Fruit fly (Drosophila melanogaster) whole organism, prepupa: ENCODE results near the gene CG33233.
A peak's percentile ranks its signal among the peaks of the same experiment; 100 is the strongest.

ENCODE experiments used
- CG10631 ChIP-seq: fragments of 200-800 bp; sonication (Bioruptor generic); optimal IDR thresholded peaks from 2 replicates; lab custom pipeline; 2016; ENCODE audit warnings: missing biosample characterization, missing genetic modification characterization
- CG11294 ChIP-seq: fragments of 200-800 bp; sonication (Bioruptor generic); IDR thresholded peaks from 2 replicates; pipeline ENCODE4 v1.3.6; 2022; ENCODE audit warnings: missing biosample characterization, missing genetic modification characterization
- CG11762 ChIP-seq: fragments of 200-800 bp; sonication (Bioruptor generic); optimal IDR thresholded peaks from 3 replicates; lab custom pipeline; 2016; ENCODE audit warnings: missing biosample characterization, missing genetic modification characterization; ENCODE audit not compliant: insufficient read depth
- CG11902 ChIP-seq: fragments of 200-800 bp; sonication (Bioruptor generic); optimal IDR thresholded peaks from 3 replicates; lab custom pipeline; 2016; ENCODE audit warnings: missing biosample characterization, missing genetic modification characterization
- CG15336 ChIP-seq: fragments of 200-800 bp; sonication (Bioruptor generic); IDR thresholded peaks from 2 replicates; pipeline ENCODE4 v1.3.6; 2022; ENCODE audit warnings: missing biosample characterization, missing genetic modification characterization
- CG16779 ChIP-seq: fragments of 200-800 bp; sonication (Bioruptor generic); optimal IDR thresholded peaks from 3 replicates; lab custom pipeline; 2017; ENCODE audit warnings: missing biosample characterization, mild to moderate bottlenecking, missing genetic modification characterization
- CG3032 ChIP-seq: fragments of 200-800 bp; optimal IDR thresholded peaks from 2 replicates; lab custom pipeline; 2019; ENCODE audit warnings: missing biosample characterization, mild to moderate bottlenecking, missing genetic modification characterization, moderate library complexity
- CG31627 ChIP-seq: fragments of 200-800 bp; sonication (Bioruptor generic); optimal IDR thresholded peaks from 3 replicates; lab custom pipeline; 2016; ENCODE audit warnings: missing biosample characterization, missing genetic modification characterization
- CG3919 ChIP-seq: fragments of 200-800 bp; sonication (Bioruptor generic); optimal IDR thresholded peaks from 3 replicates; lab custom pipeline; 2016; ENCODE audit warnings: missing biosample characterization, missing genetic modification characterization
- CG4318 ChIP-seq: fragments of 200-800 bp; sonication (Bioruptor generic); optimal IDR thresholded peaks from 3 replicates; lab custom pipeline; 2017; ENCODE audit warnings: missing biosample characterization, mild to moderate bottlenecking, missing genetic modification characterization
- CG6163 ChIP-seq: fragments of 200-800 bp; sonication (Bioruptor generic); IDR thresholded peaks from 3 replicates; pipeline ENCODE4 v1.3.6; 2022; ENCODE audit warnings: missing biosample characterization, missing genetic modification characterization
- CG6792 ChIP-seq: fragments of 200-800 bp; sonication (Bioruptor generic); optimal IDR thresholded peaks from 3 replicates; lab custom pipeline; 2016; ENCODE audit warnings: missing biosample characterization, missing genetic modification characterization
- CG6854 ChIP-seq: fragments of 200-800 bp; sonication (Bioruptor generic); optimal IDR thresholded peaks from 2 replicates; lab custom pipeline; 2017; ENCODE audit warnings: missing biosample characterization, mild to moderate bottlenecking, missing genetic modification characterization
- CG7368 ChIP-seq: fragments of 200-800 bp; sonication (Bioruptor generic); optimal IDR thresholded peaks from 3 replicates; lab custom pipeline; 2016; ENCODE audit warnings: missing biosample characterization, missing genetic modification characterization
- CG8119 ChIP-seq: fragments of 200-800 bp; sonication (Bioruptor generic); IDR thresholded peaks from 3 replicates; pipeline ENCODE4 v1.3.6; 2022; ENCODE audit warnings: missing biosample characterization, missing genetic modification characterization
- CG8632 ChIP-seq: fragments of 200-800 bp; sonication (Bioruptor generic); optimal IDR thresholded peaks from 3 replicates; lab custom pipeline; 2016; ENCODE audit warnings: missing biosample characterization, missing genetic modification characterization
- CG9139 ChIP-seq: fragments of 200-800 bp; sonication (Bioruptor generic); optimal IDR thresholded peaks from 3 replicates; lab custom pipeline; 2017; ENCODE audit warnings: missing biosample characterization, mild to moderate bottlenecking, missing genetic modification characterization
- Eip93F ChIP-seq: fragments of 200-800 bp; sonication (Bioruptor generic); optimal IDR thresholded peaks from 2 replicates; lab custom pipeline; 2016; ENCODE audit warnings: missing biosample characterization, mild to moderate bottlenecking, missing genetic modification characterization
- Ets21C ChIP-seq: fragments of 200-800 bp; sonication (Bioruptor generic); optimal IDR thresholded peaks from 3 replicates; lab custom pipeline; 2016; ENCODE audit warnings: missing biosample characterization, missing genetic modification characterization
- Gug ChIP-seq: fragments of 200-800 bp; sonication (Bioruptor generic); IDR thresholded peaks from 2 replicates; pipeline ENCODE4 v1.3.6; 2022; ENCODE audit warnings: missing biosample characterization, missing genetic modification characterization
- Hr39 ChIP-seq: fragments of 200-800 bp; sonication (Bioruptor generic); optimal IDR thresholded peaks from 2 replicates; lab custom pipeline; 2016; ENCODE audit warnings: missing biosample characterization, missing genetic modification characterization
- Hr4 ChIP-seq: fragments of 200-800 bp; sonication (Bioruptor generic); optimal IDR thresholded peaks from 3 replicates; lab custom pipeline; 2016; ENCODE audit warnings: missing biosample characterization, missing genetic modification characterization
- Lpt ChIP-seq: fragments of 200-800 bp; sonication (Bioruptor generic); optimal IDR thresholded peaks from 3 replicates; lab custom pipeline; 2016; ENCODE audit warnings: missing biosample characterization, missing genetic modification characterization
- Sox102F ChIP-seq: fragments of 200-800 bp; sonication (Bioruptor generic); optimal IDR thresholded peaks from 2 replicates; lab custom pipeline; 2016; ENCODE audit warnings: missing biosample characterization, mild to moderate bottlenecking, missing genetic modification characterization
- Sox14 ChIP-seq: fragments of 200-800 bp; sonication (Bioruptor generic); optimal IDR thresholded peaks from 3 replicates; lab custom pipeline; 2016; ENCODE audit warnings: missing biosample characterization, missing genetic modification characterization
- Sox15 ChIP-seq: fragments of 200-800 bp; sonication (Bioruptor generic); optimal IDR thresholded peaks from 3 replicates; lab custom pipeline; 2016; ENCODE audit warnings: missing biosample characterization, missing genetic modification characterization
- achi ChIP-seq: fragments of 200-800 bp; sonication (Bioruptor generic); optimal IDR thresholded peaks from 3 replicates; lab custom pipeline; 2016; ENCODE audit warnings: missing biosample characterization, missing genetic modification characterization
- acj6 ChIP-seq: fragments of 200-800 bp; sonication (Bioruptor generic); optimal IDR thresholded peaks from 3 replicates; lab custom pipeline; 2016; ENCODE audit warnings: missing biosample characterization, missing genetic modification characterization
- cyc ChIP-seq: fragments of 200-800 bp; sonication (Bioruptor generic); optimal IDR thresholded peaks from 3 replicates; lab custom pipeline; 2016; ENCODE audit warnings: missing biosample characterization, missing genetic modification characterization
- dac ChIP-seq: fragments of 200-800 bp; sonication (Bioruptor generic); optimal IDR thresholded peaks from 2 replicates; lab custom pipeline; 2017; ENCODE audit warnings: missing biosample characterization, mild to moderate bottlenecking, missing genetic modification characterization
- eg ChIP-seq: fragments of 200-800 bp; sonication (Bioruptor generic); IDR thresholded peaks from 3 replicates; pipeline ENCODE4 v1.3.6; 2022; ENCODE audit warnings: missing biosample characterization, missing genetic modification characterization
- esn ChIP-seq: fragments of 200-800 bp; sonication (Bioruptor generic); optimal IDR thresholded peaks from 2 replicates; lab custom pipeline; 2016; ENCODE audit warnings: missing biosample characterization, mild to moderate bottlenecking, missing genetic modification characterization, moderate library complexity
- fd59A ChIP-seq: fragments of 200-800 bp; sonication (Bioruptor generic); optimal IDR thresholded peaks from 2 replicates; lab custom pipeline; 2017; ENCODE audit warnings: missing biosample characterization, mild to moderate bottlenecking, missing genetic modification characterization, missing genetic modification reagents
- fd85E ChIP-seq: fragments of 200-800 bp; sonication (Bioruptor generic); optimal IDR thresholded peaks from 3 replicates; lab custom pipeline; 2016; ENCODE audit warnings: missing biosample characterization, missing genetic modification characterization
- fkh ChIP-seq: fragments of 200-800 bp; sonication (Bioruptor generic); optimal IDR thresholded peaks from 3 replicates; lab custom pipeline; 2017; ENCODE audit warnings: missing biosample characterization, mild to moderate bottlenecking, missing genetic modification characterization, moderate library complexity
- lz ChIP-seq: fragments of 200-800 bp; sonication (Bioruptor generic); optimal IDR thresholded peaks from 3 replicates; lab custom pipeline; 2016; ENCODE audit warnings: missing biosample characterization, missing genetic modification characterization
- pdm3 ChIP-seq: fragments of 200-800 bp; sonication (Bioruptor generic); optimal IDR thresholded peaks from 3 replicates; lab custom pipeline; 2016; ENCODE audit warnings: missing biosample characterization, missing genetic modification characterization
- salr ChIP-seq, 2 experiments: fragments of 200-800 bp; sonication (Bioruptor generic); optimal IDR thresholded peaks; 3 replicates each; lab custom pipeline; 2016 to 2018; ENCODE audit warnings: missing biosample characterization in 2 of 2, missing genetic modification characterization in 2 of 2, mild to moderate bottlenecking in 1 of 2
- spab ChIP-seq: fragments of 200-800 bp; sonication (Bioruptor generic); optimal IDR thresholded peaks from 2 replicates; lab custom pipeline; 2017; ENCODE audit warnings: missing biosample characterization, mild to moderate bottlenecking, missing genetic modification characterization, missing genetic modification reagents
- ss ChIP-seq, 2 experiments: fragments of 200-800 bp; sonication (Bioruptor generic); optimal IDR thresholded peaks; 2 replicates in 1 of 2; 3 replicates in 1 of 2; lab custom pipeline; 2017 to 2018; ENCODE audit warnings: mild to moderate bottlenecking in 2 of 2, missing biosample characterization in 2 of 2, missing genetic modification characterization in 2 of 2, moderate library complexity in 1 of 2
- svp ChIP-seq: fragments of 200-800 bp; sonication (Bioruptor generic); peaks from one replicate; lab custom pipeline; 2016; ENCODE audit warnings: missing biosample characterization, missing genetic modification characterization
- vri ChIP-seq: fragments of 200-800 bp; sonication (Bioruptor generic); optimal IDR thresholded peaks from 3 replicates; lab custom pipeline; 2016; ENCODE audit warnings: missing biosample characterization, mild to moderate bottlenecking, missing genetic modification characterization

CG33233 gene

dm6 chr3L:2636023-2636968, 23.1 kb upstream of the CG33233 start (continued):
- peak; percentile 11 for TF ChIP-seq Hr39 (GFP tag; lab: Kevin White, UChicago)
- peak; percentile 12 for TF ChIP-seq vri (GFP tag; lab: Kevin White, UChicago)
- peak; percentile 38 for TF ChIP-seq Hr4
- no peak for TF ChIP-seq Ets21C
- TF ChIP-seq CG16779 = no peak
- TF ChIP-seq fd59A (GFP tag; lab: Kevin White, UChicago) = no peak
- peak; percentile 46; the same call in 1 of the 2 replicates for TF ChIP-seq CG11294 (GFP tag; lab: Robert Waterston, UW)
- TF ChIP-seq spab = peak; percentile 49
- peak; percentile 38 for TF ChIP-seq CG9139
- peak; percentile 72 for TF ChIP-seq CG15336 (GFP tag; lab: Robert Waterston, UW)
- peak; percentile 9 for TF ChIP-seq CG11762 (GFP tag; lab: Kevin White, UChicago)
- peak; percentile 9 for TF ChIP-seq Sox15 (GFP tag; lab: Kevin White, UChicago)
- no peak for TF ChIP-seq CG6854 (GFP tag; lab: Kevin White, UChicago)
- peak; percentile 1 for TF ChIP-seq dac (GFP tag; lab: Kevin White, UChicago)
- no peak for TF ChIP-seq Eip93F (GFP tag; lab: Kevin White, UChicago)
- TF ChIP-seq CG8632 (GFP tag; lab: Kevin White, UChicago) = peak; percentile 42
- TF ChIP-seq fkh (GFP tag; lab: Kevin White, UChicago) = no peak
- peak in 1 of 2 experiments; percentile 36 for TF ChIP-seq ss (GFP tag; optimal IDR thresholded peaks at IDR 0.05; lab: Kevin White, UChicago)
- no peak for TF ChIP-seq fd85E (GFP tag; lab: Kevin White, UChicago)
- TF ChIP-seq salr (GFP tag; optimal IDR thresholded peaks at IDR 0.05; lab: Kevin White, UChicago) = no peak
- peak; percentile 2 for TF ChIP-seq CG6792 (GFP tag; lab: Kevin White, UChicago)
- no peak for TF ChIP-seq CG4318 (GFP tag; lab: Kevin White, UChicago)
- TF ChIP-seq cyc = no peak
- TF ChIP-seq Sox14 (GFP tag; lab: Kevin White, UChicago) = no peak
- peak; percentile 28 for TF ChIP-seq esn (GFP tag; lab: Kevin White, UChicago)
- peak; percentile 16 for TF ChIP-seq CG11902 (GFP tag; lab: Kevin White, UChicago)
- peak; percentile 41 for TF ChIP-seq pdm3
- TF ChIP-seq CG10631 = no peak
- peak; percentile 39 for TF ChIP-seq acj6
- peak; percentile 12 for TF ChIP-seq CG31627
- peak; percentile 47 for TF ChIP-seq CG3032 (tag; lab: Kevin White, UChicago)
- TF ChIP-seq svp (GFP tag; lab: Kevin White, UChicago) = peak; percentile 59
- peak; percentile 18 for TF ChIP-seq Sox102F
- TF ChIP-seq CG6163 (GFP tag; lab: Robert Waterston, UW) = peak; percentile 78
- no peak for TF ChIP-seq lz (GFP tag; lab: Kevin White, UChicago)
- TF ChIP-seq Gug (GFP tag; lab: Robert Waterston, UW) = peak; percentile 27; the same call in 1 of the 2 replicates
- peak; percentile 77 for TF ChIP-seq CG3919 (GFP tag; lab: Kevin White, UChicago)
- TF ChIP-seq, all 60 proteins: peak for 38

- TF ChIP-seq CG11294 (GFP tag; lab: Robert Waterston, UW) (no peak), Sox102F (no peak), CG16779 (no peak), CG6854 (GFP tag; lab: Kevin White, UChicago) (no peak), CG8119 (GFP tag; lab: Robert Waterston, UW) (no peak), CG7368 (GFP tag; lab: Kevin White, UChicago) (no peak), Sox15 (GFP tag; lab: Kevin White, UChicago) (no peak), pdm3 (no peak), eg (GFP tag; lab: Robert Waterston, UW) (no peak), Lpt (no peak), CG6792 (GFP tag; lab: Kevin White, UChicago) (no peak), CG11762 (GFP tag; lab: Kevin White, UChicago) (no peak), achi (GFP tag; lab: Kevin White, UChicago) (no peak), ss (GFP tag; optimal IDR thresholded peaks at IDR 0.05; lab: Kevin White, UChicago) (no peak), cyc (no peak), CG15336 (GFP tag; lab: Robert Waterston, UW) (no peak), Hr4 (no peak)
Observed at dm6 chr3L:2643324-2643723, 16.1 kb upstream of the CG33233 start, which contains the start of gene CG14949. TSS of gene CG14949 (minus strand) at chr3L:2643424.
